Worm (Caenorhabditis elegans) whole organism, midembryonic: ENCODE results near the gene C17H12.12.

Source experiments
- T22C8.4 ChIP-seq: fragments of 200-800 bp; sonication (Bioruptor generic); IDR thresholded peaks from 2 replicates; pipeline ENCODE4 v1.3.6; 2022; ENCODE audit warnings: missing genetic modification characterization, missing compliant biosample characterization
- flt-1 ChIP-seq: fragments of 200-800 bp; sonication (Bioruptor generic); IDR thresholded peaks from 2 replicates; pipeline ENCODE4 v1.3.6; 2022; ENCODE audit warnings: missing genetic modification characterization, missing compliant biosample characterization
- klf-2 ChIP-seq: fragments of 200-800 bp; sonication (Bioruptor generic); conservative IDR thresholded peaks from 2 replicates; pipeline ENCODE4 v1.3.6; 2022; ENCODE audit warnings: missing genetic modification reagents, missing genetic modification characterization, missing compliant biosample characterization
- med-1 ChIP-seq: sonication (generic microtip); optimal IDR thresholded peaks from 2 replicates; lab custom pipeline; 2017; ENCODE audit warnings: missing genetic modification characterization, mild to moderate bottlenecking, missing compliant biosample characterization, antibody characterized with exemption, missing genetic modification reagents; ENCODE audit not compliant: insufficient read depth
- ref-1 ChIP-seq: fragments of 200-800 bp; sonication (Bioruptor generic); conservative IDR thresholded peaks from 2 replicates; pipeline ENCODE4 v1.3.6; 2022; ENCODE audit warnings: missing genetic modification reagents, missing genetic modification characterization, missing compliant biosample characterization
- tab-1 ChIP-seq: fragments of 200-800 bp; sonication (Bioruptor generic); IDR thresholded peaks from 2 replicates; pipeline ENCODE4 v1.3.6; 2022; ENCODE audit warnings: missing genetic modification characterization, missing compliant biosample characterization
- ztf-23 ChIP-seq: fragments of 200-800 bp; sonication (Bioruptor generic); IDR thresholded peaks from 2 replicates; pipeline ENCODE4 v1.3.6; 2022; ENCODE audit warnings: missing genetic modification reagents, missing genetic modification characterization, missing compliant biosample characterization
- ztf-29 ChIP-seq: fragments of 200-800 bp; sonication (Bioruptor generic); IDR thresholded peaks from 2 replicates; pipeline ENCODE4 v1.3.6; 2022; ENCODE audit warnings: missing genetic modification reagents, missing genetic modification characterization, missing compliant biosample characterization

DNA sequence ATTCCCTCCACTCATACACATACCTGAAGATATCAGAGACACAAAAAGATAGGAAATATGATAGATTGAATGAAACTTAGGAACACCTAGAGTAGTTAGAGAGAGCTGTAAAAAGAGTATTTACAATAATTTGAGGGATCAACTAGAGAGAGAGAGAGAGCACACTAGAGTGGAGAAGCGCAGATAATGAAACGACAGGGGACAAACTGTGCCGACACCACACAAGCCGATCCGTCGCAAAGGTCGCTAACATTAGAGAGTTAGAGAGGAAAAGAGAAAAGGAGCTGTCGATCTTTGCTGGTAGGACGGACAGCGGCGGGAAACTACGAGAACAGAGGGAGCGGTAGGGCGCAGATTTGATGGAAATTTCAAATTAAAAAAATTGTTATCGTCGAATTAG lies 10.6 kb upstream of the C17H12.12 start, which contains the start of gene dyci-1:
- TF ChIP-seq flt-1 (GFP tag; lab: Robert Waterston, UW), result no peak
- TF ChIP-seq ztf-29 (GFP tag; lab: Robert Waterston, UW), result no peak
- no peak for TF ChIP-seq ref-1 (GFP tag; lab: Robert Waterston, UW)
- TF ChIP-seq ztf-23 (GFP tag; lab: Robert Waterston, UW), result no peak
- TF ChIP-seq med-1 (GFP tag; lab: Kevin White, UChicago), result no peak
- TF ChIP-seq T22C8.4 (GFP tag; lab: Robert Waterston, UW), result no peak
- no peak for TF ChIP-seq tab-1 (GFP tag; lab: Robert Waterston, UW)
- no peak for TF ChIP-seq klf-2 (GFP tag; lab: Robert Waterston, UW)
